Worm (Caenorhabditis elegans) whole organism, young adult: Measurements from ENCODE around the gene far-3.
A peak's percentile ranks its signal among the peaks of the same experiment; 100 is the strongest.

Experiments
- B0019.2 ChIP-seq: fragments of 200-800 bp; sonication (Bioruptor generic); conservative IDR thresholded peaks from 2 replicates; pipeline ENCODE4 v1.3.6; 2022; ENCODE audit warnings: missing genetic modification reagents, missing genetic modification characterization, missing compliant biosample characterization
- B0261.1 ChIP-seq: sonication (generic microtip); optimal IDR thresholded peaks from 2 replicates; lab custom pipeline; 2016; ENCODE audit warnings: mild to moderate bottlenecking, missing genetic modification characterization, moderate library complexity, missing compliant biosample characterization
- B0336.3 ChIP-seq: fragments of 200-800 bp; sonication (Bioruptor generic); IDR thresholded peaks from 2 replicates; pipeline ENCODE4 v1.3.6; 2022; ENCODE audit warnings: missing genetic modification characterization, missing compliant biosample characterization
- C17E4.6 ChIP-seq: fragments of 200-800 bp; sonication (Bioruptor generic); IDR thresholded peaks from 2 replicates; pipeline ENCODE4 v1.3.6; 2022; ENCODE audit warnings: missing genetic modification reagents, missing genetic modification characterization, missing compliant biosample characterization
- F10E7.11 ChIP-seq: sonication (generic microtip); optimal IDR thresholded peaks from 2 replicates; lab custom pipeline; 2017; ENCODE audit warnings: mild to moderate bottlenecking, missing genetic modification characterization, moderate library complexity, missing compliant biosample characterization
- F23B12.7 ChIP-seq: sonication (generic microtip); optimal IDR thresholded peaks from 2 replicates; lab custom pipeline; 2017; ENCODE audit warnings: missing genetic modification characterization, mild to moderate bottlenecking, missing compliant biosample characterization, antibody characterized with exemption, moderate library complexity; ENCODE audit not compliant: insufficient read depth
- F55B11.4 ChIP-seq: sonication (generic microtip); optimal IDR thresholded peaks from 2 replicates; lab custom pipeline; 2016; ENCODE audit warnings: missing compliant biosample characterization, missing genetic modification characterization, borderline replicate concordance; ENCODE audit not compliant: insufficient read depth
- F57A8.1 ChIP-seq: fragments of 200-800 bp; sonication (Bioruptor generic); optimal IDR thresholded peaks from 2 replicates; lab custom pipeline; 2018; ENCODE audit warnings: mild to moderate bottlenecking, missing genetic modification characterization, moderate library complexity, missing compliant biosample characterization
- Y53F4B.3 ChIP-seq: fragments of 200-800 bp; sonication (Bioruptor generic); IDR thresholded peaks from 2 replicates; pipeline ENCODE4 v1.3.6; 2022; ENCODE audit warnings: missing genetic modification reagents, missing genetic modification characterization, missing compliant biosample characterization
- Y53G8AR.9 ChIP-seq: fragments of 200-800 bp; sonication (Bioruptor generic); conservative IDR thresholded peaks from 2 replicates; pipeline ENCODE4 v1.3.6; 2022; ENCODE audit warnings: missing genetic modification reagents, missing genetic modification characterization, missing compliant biosample characterization
- Y56A3A.18 ChIP-seq: fragments of 200-800 bp; sonication (Bioruptor generic); IDR thresholded peaks from 2 replicates; pipeline ENCODE4 v1.3.6; 2022; ENCODE audit warnings: missing genetic modification reagents, missing genetic modification characterization, missing compliant biosample characterization
- aptf-2 ChIP-seq: fragments of 200-800 bp; sonication (Bioruptor generic); conservative IDR thresholded peaks from 2 replicates; pipeline ENCODE4 v1.3.6; 2022; ENCODE audit warnings: missing genetic modification reagents, missing genetic modification characterization, missing compliant biosample characterization
- atf-7 ChIP-seq: sonication (generic microtip); optimal IDR thresholded peaks from 2 replicates; lab custom pipeline; 2017; ENCODE audit warnings: mild to moderate bottlenecking, missing genetic modification characterization, missing compliant biosample characterization
- attf-3 ChIP-seq: fragments of 200-800 bp; sonication (Bioruptor generic); conservative IDR thresholded peaks from 2 replicates; pipeline ENCODE4 v1.3.6; 2022; ENCODE audit warnings: missing genetic modification reagents, missing genetic modification characterization, missing compliant biosample characterization
- bed-1 ChIP-seq: fragments of 200-800 bp; sonication (Bioruptor generic); IDR thresholded peaks from 2 replicates; pipeline ENCODE4 v1.3.6; 2022; ENCODE audit warnings: missing genetic modification reagents, missing genetic modification characterization, missing compliant biosample characterization
- cebp-2 ChIP-seq: fragments of 200-800 bp; sonication (Bioruptor generic); IDR thresholded peaks from 2 replicates; pipeline ENCODE4 v1.3.6; 2022; ENCODE audit warnings: missing genetic modification characterization, missing compliant biosample characterization
- ceh-27 ChIP-seq: fragments of 200-800 bp; sonication (Bioruptor generic); optimal IDR thresholded peaks from 2 replicates; lab custom pipeline; 2018; ENCODE audit warnings: mild to moderate bottlenecking, missing genetic modification characterization, moderate library complexity, missing compliant biosample characterization
- ceh-40 ChIP-seq: fragments of 200-800 bp; sonication (Bioruptor generic); IDR thresholded peaks from 2 replicates; pipeline ENCODE4 v1.3.6; 2022; ENCODE audit warnings: missing genetic modification characterization, missing compliant biosample characterization
- die-1 ChIP-seq: sonication (generic microtip); optimal IDR thresholded peaks from 2 replicates; lab custom pipeline; 2016; ENCODE audit warnings: missing genotype, mild to moderate bottlenecking, missing genetic modification characterization, missing compliant biosample characterization
- dpl-1 ChIP-seq: fragments of 150-350 bp; optimal IDR thresholded peaks from 2 replicates; lab custom pipeline; 2014; ENCODE audit warnings: missing biosample characterization, missing genetic modification reagents, missing genetic modification characterization
- efl-1 ChIP-seq: fragments of 150-350 bp; optimal IDR thresholded peaks from 2 replicates; lab custom pipeline; 2014; ENCODE audit warnings: missing biosample characterization, missing genetic modification reagents, missing genetic modification characterization
- ekl-4 ChIP-seq: fragments of 200-800 bp; sonication (Bioruptor generic); IDR thresholded peaks from 2 replicates; pipeline ENCODE4 v1.3.6; 2022; ENCODE audit warnings: missing genetic modification reagents, missing genetic modification characterization, missing compliant biosample characterization
- him-1 ChIP-seq: sonication (generic microtip); optimal IDR thresholded peaks from 2 replicates; lab custom pipeline; 2016; ENCODE audit warnings: missing genotype, missing genetic modification reagents, missing genetic modification characterization, missing compliant biosample characterization
- hlh-26 ChIP-seq: fragments of 200-800 bp; sonication (Bioruptor generic); conservative IDR thresholded peaks from 2 replicates; pipeline ENCODE4 v1.3.6; 2022; ENCODE audit warnings: missing genetic modification reagents, missing genetic modification characterization, missing compliant biosample characterization
- let-526 ChIP-seq: fragments of 200-800 bp; sonication (Bioruptor generic); IDR thresholded peaks from 2 replicates; pipeline ENCODE4 v1.3.6; 2022; ENCODE audit warnings: missing genetic modification reagents, missing genetic modification characterization, missing compliant biosample characterization
- lin-54 ChIP-seq: fragments of 200-800 bp; sonication (Bioruptor generic); optimal IDR thresholded peaks from 2 replicates; lab custom pipeline; 2018; ENCODE audit warnings: mild to moderate bottlenecking, missing genetic modification characterization, missing compliant biosample characterization
- lsy-27 ChIP-seq: sonication (generic microtip); optimal IDR thresholded peaks from 2 replicates; lab custom pipeline; 2017; ENCODE audit warnings: missing genetic modification characterization, mild to moderate bottlenecking, missing compliant biosample characterization, antibody characterized with exemption, missing genotype, borderline replicate concordance; ENCODE audit not compliant: insufficient read depth
- mcd-1 ChIP-seq: fragments of 200-800 bp; sonication (Bioruptor generic); IDR thresholded peaks from 2 replicates; pipeline ENCODE4 v1.3.6; 2022; ENCODE audit warnings: missing genetic modification reagents, missing genetic modification characterization, missing compliant biosample characterization
- mel-28 ChIP-seq: sonication (generic microtip); optimal IDR thresholded peaks from 2 replicates; lab custom pipeline; 2016; ENCODE audit warnings: borderline replicate concordance, mild to moderate bottlenecking, missing genetic modification characterization, missing compliant biosample characterization
- nhr-120 ChIP-seq: fragments of 200-800 bp; sonication (Bioruptor generic); IDR thresholded peaks from 2 replicates; pipeline ENCODE4 v1.3.6; 2022; ENCODE audit warnings: missing genetic modification characterization, missing compliant biosample characterization
- nhr-179 ChIP-seq: sonication (generic microtip); optimal IDR thresholded peaks from 2 replicates; lab custom pipeline; 2016; ENCODE audit warnings: mild to moderate bottlenecking, missing genetic modification characterization, missing compliant biosample characterization
- nhr-27 ChIP-seq: fragments of 200-800 bp; sonication (Bioruptor generic); optimal IDR thresholded peaks from 2 replicates; lab custom pipeline; 2018; ENCODE audit warnings: mild to moderate bottlenecking, missing genetic modification characterization, moderate library complexity, missing compliant biosample characterization
- nhr-80 ChIP-seq: sonication (generic microtip); optimal IDR thresholded peaks from 2 replicates; lab custom pipeline; 2016; ENCODE audit warnings: missing genetic modification characterization, missing compliant biosample characterization
- nhr-90 ChIP-seq: sonication (generic microtip); optimal IDR thresholded peaks from 2 replicates; lab custom pipeline; 2016; ENCODE audit warnings: missing genotype, mild to moderate bottlenecking, missing genetic modification characterization, missing compliant biosample characterization
- pha-4 ChIP-seq: fragments of 150-350 bp; sonication (generic microtip); optimal IDR thresholded peaks from 2 replicates; lab custom pipeline; 2014; ENCODE audit warnings: missing biosample characterization, missing genetic modification reagents, missing genetic modification characterization
- rcor-1 ChIP-seq: fragments of 200-800 bp; sonication (Bioruptor generic); IDR thresholded peaks from 2 replicates; pipeline ENCODE4 v1.3.6; 2022; ENCODE audit warnings: missing genetic modification reagents, missing genetic modification characterization, missing compliant biosample characterization
- sea-2 ChIP-seq: fragments of 200-800 bp; sonication (Bioruptor generic); IDR thresholded peaks from 2 replicates; pipeline ENCODE4 v1.3.6; 2022; ENCODE audit warnings: missing genetic modification characterization, missing compliant biosample characterization
- snpc-4 ChIP-seq, 5 experiments: fragments of 150-350 bp in 1 of 5; sonication (generic microtip) in 4 of 5; optimal IDR thresholded peaks; 2 replicates each; lab custom pipeline; 2014 to 2018; ENCODE audit warnings: missing genetic modification characterization in 5 of 5, missing biosample characterization in 3 of 5, antibody characterized with exemption in 2 of 5, mild to moderate bottlenecking in 2 of 5, missing compliant biosample characterization in 2 of 5, missing genotype in 2 of 5, moderate library complexity in 2 of 5, missing genetic modification reagents in 1 of 5
- tbp1 ChIP-seq: fragments of 200-800 bp; sonication (Bioruptor generic); optimal IDR thresholded peaks from 2 replicates; lab custom pipeline; 2018; ENCODE audit warnings: mild to moderate bottlenecking, missing genetic modification characterization, missing compliant biosample characterization
- tbx-9 ChIP-seq: sonication (generic microtip); optimal IDR thresholded peaks from 2 replicates; lab custom pipeline; 2016; ENCODE audit warnings: borderline replicate concordance, missing genetic modification characterization, inconsistent platforms, missing compliant biosample characterization
- tlf-1 ChIP-seq: fragments of 200-800 bp; sonication (Bioruptor generic); optimal IDR thresholded peaks from 2 replicates; lab custom pipeline; 2018; ENCODE audit warnings: mild to moderate bottlenecking, missing genetic modification characterization, missing compliant biosample characterization
- unc-130 ChIP-seq: sonication (generic microtip); optimal IDR thresholded peaks from 2 replicates; lab custom pipeline; 2016; ENCODE audit warnings: missing genetic modification reagents, missing genetic modification characterization, missing compliant biosample characterization
- unc-62 ChIP-seq: fragments of 150-350 bp; optimal IDR thresholded peaks from 2 replicates; lab custom pipeline; 2014; ENCODE audit warnings: missing biosample characterization, missing genetic modification reagents, missing genetic modification characterization
- xnd-1 ChIP-seq: sonication (generic microtip); optimal IDR thresholded peaks from 2 replicates; lab custom pipeline; 2016; ENCODE audit warnings: missing genotype, missing genetic modification reagents, missing genetic modification characterization, missing compliant biosample characterization
- zim-3 ChIP-seq: sonication (generic microtip); optimal IDR thresholded peaks from 2 replicates; lab custom pipeline; 2017; ENCODE audit warnings: mild to moderate bottlenecking, missing genetic modification characterization, moderate library complexity, missing compliant biosample characterization
- ztf-18 ChIP-seq: sonication (generic microtip); optimal IDR thresholded peaks from 2 replicates; lab custom pipeline; 2016; ENCODE audit warnings: missing genotype, mild to moderate bottlenecking, missing genetic modification characterization, missing compliant biosample characterization
- ztf-22 ChIP-seq: fragments of 200-800 bp; sonication (Bioruptor generic); optimal IDR thresholded peaks from 2 replicates; lab custom pipeline; 2018; ENCODE audit warnings: mild to moderate bottlenecking, missing genetic modification characterization, moderate library complexity, missing compliant biosample characterization
- ztf-6 ChIP-seq: fragments of 200-800 bp; sonication (Bioruptor generic); IDR thresholded peaks from 2 replicates; pipeline ENCODE4 v1.3.6; 2022; ENCODE audit warnings: missing genetic modification reagents, missing genetic modification characterization, missing compliant biosample characterization

far-3 gene

ce11 chrV:13041666-13042065, 44.3 kb upstream of the far-3 start, which contains the start of gene scyl-1 (continued):
- TF ChIP-seq B0019.2 (GFP tag; lab: Robert Waterston, UW), result no peak
- no peak for TF ChIP-seq F55B11.4 (tag; lab: Kevin White, UChicago)
- TF ChIP-seq tbx-9 (tag; lab: Kevin White, UChicago), result no peak
- no peak for TF ChIP-seq him-1
- peak; percentile 37; the same call in 1 of the 2 replicates for TF ChIP-seq attf-3 (GFP tag; lab: Robert Waterston, UW)
- no peak for TF ChIP-seq xnd-1 (tag; lab: Kevin White, UChicago)
- TF ChIP-seq mcd-1, result peak; percentile 65
- TF ChIP-seq ztf-18 (tag; lab: Kevin White, UChicago), result peak; percentile 90
- TF ChIP-seq Y53G8AR.9 (GFP tag; lab: Robert Waterston, UW), result 0 out of 2 replicates have a peak, but pooled peaks have one; percentile 55
- no peak for TF ChIP-seq pha-4 (tag; lab: Kevin White, UChicago)
- TF ChIP-seq F23B12.7, result peak; percentile 7
- peak; percentile 62 for TF ChIP-seq lin-54 (GFP tag; lab: Kevin White, UChicago)
- no peak for TF ChIP-seq B0336.3 (GFP tag; lab: Robert Waterston, UW)
- TF ChIP-seq C17E4.6 (GFP tag; lab: Robert Waterston, UW), result no peak
- TF ChIP-seq aptf-2 (GFP tag; lab: Robert Waterston, UW), result no peak
- TF ChIP-seq zim-3, result no peak
- TF ChIP-seq mel-28 (tag; lab: Kevin White, UChicago), result no peak
- no peak for TF ChIP-seq nhr-27 (tag; lab: Kevin White, UChicago)
- no peak for TF ChIP-seq ztf-22 (GFP tag; lab: Kevin White, UChicago)
- no peak for TF ChIP-seq tlf-1
- TF ChIP-seq snpc-4 (GFP tag; optimal IDR thresholded peaks at IDR 0.05; lab: Kevin White, UChicago), result no peak
- TF ChIP-seq snpc-4 (tag; optimal IDR thresholded peaks at IDR 0.05; lab: Kevin White, UChicago), result peak in 3 of 4 experiments; percentile 27 to 54 (median 31)
- TF ChIP-seq unc-62 (GFP tag; lab: Kevin White, UChicago), result no peak
- TF ChIP-seq ekl-4 (GFP tag; lab: Robert Waterston, UW), result 0 out of 2 replicates have a peak, but pooled peaks have one; percentile 48
- no peak for TF ChIP-seq unc-130 (GFP tag; lab: Kevin White, UChicago)
- no peak for TF ChIP-seq Y53F4B.3
- no peak for TF ChIP-seq lsy-27
- TF ChIP-seq Y56A3A.18 (GFP tag; lab: Robert Waterston, UW), result no peak
- no peak for TF ChIP-seq nhr-120 (GFP tag; lab: Robert Waterston, UW)
- TF ChIP-seq F57A8.1 (GFP tag; lab: Kevin White, UChicago), result no peak
- TF ChIP-seq sea-2 (GFP tag; lab: Robert Waterston, UW), result no peak
- no peak for TF ChIP-seq die-1
- TF ChIP-seq dpl-1 (GFP tag; lab: Kevin White, UChicago), result no peak
- no peak for TF ChIP-seq let-526 (GFP tag; lab: Robert Waterston, UW)
- TF ChIP-seq bed-1 (GFP tag; lab: Robert Waterston, UW), result no peak
- peak; percentile 48 for TF ChIP-seq tbp1 (GFP tag; lab: Kevin White, UChicago)
- TF ChIP-seq atf-7 (tag; lab: Kevin White, UChicago), result no peak
- TF ChIP-seq nhr-179, result no peak
- TF ChIP-seq efl-1 (GFP tag; lab: Kevin White, UChicago), result no peak
- no peak for TF ChIP-seq F10E7.11 (tag; lab: Kevin White, UChicago)
- no peak for TF ChIP-seq nhr-90
- TF ChIP-seq hlh-26 (GFP tag; lab: Robert Waterston, UW), result no peak
- no peak for TF ChIP-seq ztf-6 (GFP tag; lab: Robert Waterston, UW)
- peak; percentile 27 for TF ChIP-seq ceh-27 (GFP tag; lab: Kevin White, UChicago)
- TF ChIP-seq nhr-80, result peak; percentile 29
- TF ChIP-seq B0261.1 (tag; lab: Kevin White, UChicago), result no peak
- TF ChIP-seq cebp-2 (GFP tag; lab: Robert Waterston, UW), result no peak
- no peak for TF ChIP-seq ceh-40 (GFP tag; lab: Robert Waterston, UW)
- TF ChIP-seq rcor-1 (GFP tag; lab: Robert Waterston, UW), result 0 out of 2 replicates have a peak, but pooled peaks have one; percentile 40
- TF ChIP-seq, all 124 proteins: peak for 19
